Fruit fly (Drosophila melanogaster): ENCODE measurements around the gene Upf2.

DNA sequence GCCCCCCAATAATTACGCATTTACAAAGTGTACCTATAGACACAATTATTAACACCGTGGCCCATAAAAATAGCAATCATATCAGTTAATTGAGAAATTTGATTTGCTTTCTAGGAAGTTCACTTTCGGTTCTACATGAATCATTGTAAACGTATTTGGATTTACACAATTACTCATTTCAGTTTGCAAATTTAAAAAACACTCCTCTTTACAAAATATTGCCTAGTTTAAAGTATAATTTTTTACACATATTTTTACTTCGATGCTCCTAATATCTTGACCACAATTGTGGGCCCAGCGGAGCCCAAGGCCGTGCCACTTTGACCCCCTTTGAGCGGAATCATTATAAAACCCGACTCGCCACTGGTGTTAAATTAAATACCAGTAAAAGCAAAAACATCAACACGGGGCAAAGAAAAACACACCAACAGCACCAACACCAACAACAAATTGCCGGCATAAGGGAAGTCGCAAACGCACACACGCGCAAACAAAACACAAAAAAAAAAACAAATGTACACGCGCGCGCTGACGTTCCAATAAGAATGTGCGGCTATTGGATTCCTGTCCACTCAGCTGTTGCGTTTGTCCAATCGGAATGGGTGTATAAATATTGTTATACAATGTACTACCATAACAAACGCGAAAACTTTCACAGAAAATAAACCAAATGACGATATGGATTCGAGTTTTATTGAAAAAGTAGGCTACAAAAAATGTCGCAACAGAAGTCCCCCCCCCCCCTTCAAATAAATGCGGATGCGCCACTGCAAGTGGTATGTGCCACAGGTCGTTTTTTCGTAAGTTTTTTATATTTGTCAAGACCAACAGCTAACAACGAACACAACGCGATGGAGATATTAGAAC, 39.4 kb upstream of the Upf2 start:
- TF ChIP-seq insv (optimal IDR thresholded peaks at IDR 0.05) (no peak), Myc (optimal IDR thresholded peaks at IDR 0.05) (no peak)

Data from Kc167 (cell line).